Fruit fly (Drosophila melanogaster) whole organism, wandering third instar larva: ENCODE measurements around the gene Or67c.

Experiments
- Abd-B ChIP-seq: fragments of >200 bp; optimal IDR thresholded peaks from 2 replicates; lab custom pipeline; 2017; ENCODE audit warnings: missing biosample characterization, missing genetic modification characterization
- CG32264 ChIP-seq: fragments of 200-800 bp; sonication (Bioruptor generic); optimal IDR thresholded peaks from 2 replicates; lab custom pipeline; 2016; ENCODE audit warnings: missing biosample characterization, missing genetic modification characterization
- CG9705 ChIP-seq: fragments of 200-800 bp; sonication (Bioruptor generic); optimal IDR thresholded peaks from 2 replicates; lab custom pipeline; 2018; ENCODE audit warnings: missing biosample characterization, mild to moderate bottlenecking, missing genetic modification characterization
- CrebA ChIP-seq: fragments of 200-800 bp; sonication (Bioruptor generic); optimal IDR thresholded peaks from 2 replicates; lab custom pipeline; 2016; ENCODE audit warnings: missing biosample characterization, mild to moderate bottlenecking, missing genetic modification characterization, borderline replicate concordance
- Dfd ChIP-seq: fragments of >200 bp; optimal IDR thresholded peaks from 2 replicates; lab custom pipeline; 2017; ENCODE audit warnings: missing biosample characterization, missing genetic modification characterization
- Dif ChIP-seq: fragments of 200-275, 200-300 bp; sonication (Bioruptor generic); optimal IDR thresholded peaks from 2 replicates; lab custom pipeline; 2018; ENCODE audit warnings: missing biosample characterization, missing genetic modification characterization; ENCODE audit not compliant: partially characterized antibody
- GATAd ChIP-seq: sonication (Bioruptor generic); optimal IDR thresholded peaks from 2 replicates; lab custom pipeline; 2016; ENCODE audit warnings: missing biosample characterization, missing genetic modification characterization
- HLH106 ChIP-seq: fragments of 200-800 bp; optimal IDR thresholded peaks from 3 replicates; lab custom pipeline; 2019; ENCODE audit warnings: missing biosample characterization, mild to moderate bottlenecking, missing genetic modification characterization, moderate library complexity
- Hnf4 ChIP-seq: fragments of 200-800 bp; sonication (Bioruptor generic); optimal IDR thresholded peaks from 2 replicates; lab custom pipeline; 2016; ENCODE audit warnings: missing biosample characterization, mild to moderate bottlenecking, missing genetic modification characterization
- Hr78 ChIP-seq: fragments of >200 bp; optimal IDR thresholded peaks from 2 replicates; lab custom pipeline; 2017; ENCODE audit warnings: missing biosample characterization, missing genetic modification characterization
- Hr83 ChIP-seq: fragments of 200-300 bp; sonication (Bioruptor generic); optimal IDR thresholded peaks from 2 replicates; lab custom pipeline; 2016; ENCODE audit warnings: missing biosample characterization, mild to moderate bottlenecking, missing genetic modification characterization, moderate library complexity; ENCODE audit not compliant: poor library complexity, severe bottlenecking
- Jra ChIP-seq: sonication (Bioruptor generic); optimal IDR thresholded peaks from 2 replicates; lab custom pipeline; 2016; ENCODE audit warnings: missing biosample characterization, missing genetic modification characterization
- Mio ChIP-seq: sonication (Bioruptor generic); optimal IDR thresholded peaks from 2 replicates; lab custom pipeline; 2016; ENCODE audit warnings: missing biosample characterization, missing genetic modification characterization
- Myc ChIP-seq: fragments of >200 bp; optimal IDR thresholded peaks from 2 replicates; lab custom pipeline; 2017
- N ChIP-seq: fragments of >200 bp; optimal IDR thresholded peaks from 2 replicates; lab custom pipeline; 2018; ENCODE audit warnings: missing biosample characterization, missing external identifiers, missing genetic modification characterization
- OdsH ChIP-seq: fragments of 200-800 bp; sonication (Bioruptor generic); optimal IDR thresholded peaks from 2 replicates; lab custom pipeline; 2016; ENCODE audit warnings: missing biosample characterization, mild to moderate bottlenecking, missing genetic modification characterization
- Rel ChIP-seq, 2 experiments: fragments of 200-800 bp; sonication (Bioruptor generic) in 1 of 2; optimal IDR thresholded peaks; 2 replicates in 1 of 2; 3 replicates in 1 of 2; lab custom pipeline; 2016 to 2019; ENCODE audit warnings: mild to moderate bottlenecking in 2 of 2, missing biosample characterization in 2 of 2, missing genetic modification characterization in 2 of 2, moderate library complexity in 1 of 2
- Sp1 ChIP-seq: fragments of 200-800 bp; sonication (Bioruptor generic); optimal IDR thresholded peaks from 3 replicates; lab custom pipeline; 2019; ENCODE audit warnings: missing biosample characterization, mild to moderate bottlenecking, missing genetic modification characterization, moderate library complexity
- Vsx2 ChIP-seq: fragments of 200-300, 225-300 bp; sonication (Bioruptor generic); optimal IDR thresholded peaks from 2 replicates; lab custom pipeline; 2018; ENCODE audit warnings: missing biosample characterization, missing genetic modification characterization; ENCODE audit not compliant: partially characterized antibody
- br ChIP-seq: fragments of 200-800 bp; sonication (Bioruptor generic); optimal IDR thresholded peaks from 2 replicates; lab custom pipeline; 2016; ENCODE audit warnings: missing biosample characterization, missing genetic modification characterization
- brk ChIP-seq: fragments of 200-800 bp; sonication (Bioruptor generic); optimal IDR thresholded peaks from 2 replicates; lab custom pipeline; 2016; ENCODE audit warnings: missing biosample characterization, mild to moderate bottlenecking, missing genetic modification characterization
- dl ChIP-seq, 2 experiments: fragments of 175-275, 200-275 bp in 1 of 2; fragments of 200-275 bp in 1 of 2; sonication (Bioruptor generic); optimal IDR thresholded peaks; lab custom pipeline; 2018; ENCODE audit warnings: mild to moderate bottlenecking in 2 of 2, missing biosample characterization in 2 of 2, missing genetic modification characterization in 2 of 2, moderate library complexity in 2 of 2; ENCODE audit not compliant: partially characterized antibody in 2 of 2, insufficient read depth in 1 of 2
- dmrt93B ChIP-seq: fragments of 200-800 bp; sonication (Bioruptor generic); optimal IDR thresholded peaks from 2 replicates; lab custom pipeline; 2018; ENCODE audit warnings: missing biosample characterization, mild to moderate bottlenecking, missing genetic modification characterization
- dsf ChIP-seq: sonication (Bioruptor generic); optimal IDR thresholded peaks from 2 replicates; lab custom pipeline; 2016; ENCODE audit warnings: missing biosample characterization, missing genetic modification characterization, borderline replicate concordance
- ey ChIP-seq: fragments of 200-800 bp; sonication (Bioruptor generic); optimal IDR thresholded peaks from 2 replicates; lab custom pipeline; 2016; ENCODE audit warnings: missing biosample characterization, missing genetic modification characterization
- foxo ChIP-seq, 2 experiments: fragments of 200-800 bp; sonication (Bioruptor generic); optimal IDR thresholded peaks; 2 replicates in 1 of 2; 3 replicates in 1 of 2; lab custom pipeline; 2016 to 2017; ENCODE audit warnings: missing biosample characterization in 2 of 2, missing genetic modification characterization in 2 of 2
- fru ChIP-seq: fragments of 200-800 bp; sonication (Bioruptor generic); optimal IDR thresholded peaks from 3 replicates; lab custom pipeline; 2016; ENCODE audit warnings: missing biosample characterization, mild to moderate bottlenecking, missing genetic modification characterization
- h ChIP-seq: fragments of 200-800 bp; sonication (Bioruptor generic); optimal IDR thresholded peaks from 3 replicates; lab custom pipeline; 2016; ENCODE audit warnings: missing biosample characterization, mild to moderate bottlenecking, missing genetic modification characterization
- jim ChIP-seq: fragments of 175-275, 200-325 bp; sonication (Bioruptor generic); optimal IDR thresholded peaks from 2 replicates; lab custom pipeline; 2016; ENCODE audit warnings: missing biosample characterization, mild to moderate bottlenecking, missing genetic modification characterization
- lola ChIP-seq: fragments of >200 bp; optimal IDR thresholded peaks from 2 replicates; lab custom pipeline; 2017; ENCODE audit warnings: missing biosample characterization, missing genetic modification characterization
- pan ChIP-seq: fragments of >200 bp; optimal IDR thresholded peaks from 2 replicates; lab custom pipeline; 2017
- psq ChIP-seq: fragments of 200-800 bp; sonication (Bioruptor generic); optimal IDR thresholded peaks from 3 replicates; lab custom pipeline; 2017; ENCODE audit warnings: missing biosample characterization, mild to moderate bottlenecking, missing genetic modification characterization, moderate library complexity
- rgr ChIP-seq: fragments of 200-800 bp; sonication (Bioruptor generic); optimal IDR thresholded peaks from 3 replicates; lab custom pipeline; 2016; ENCODE audit warnings: missing biosample characterization, mild to moderate bottlenecking, missing genetic modification characterization
- sage ChIP-seq: fragments of 200-800 bp; sonication (Bioruptor generic); optimal IDR thresholded peaks from 2 replicates; lab custom pipeline; 2016; ENCODE audit warnings: missing biosample characterization, mild to moderate bottlenecking, missing genetic modification characterization
- sv ChIP-seq: fragments of 200-800 bp; sonication (Bioruptor generic); optimal IDR thresholded peaks from 3 replicates; lab custom pipeline; 2016; ENCODE audit warnings: missing biosample characterization, missing genetic modification characterization
- tai ChIP-seq: sonication (Bioruptor generic); optimal IDR thresholded peaks from 2 replicates; lab custom pipeline; 2016; ENCODE audit warnings: missing biosample characterization, missing genetic modification characterization
- usp ChIP-seq: fragments of >200 bp; optimal IDR thresholded peaks from 2 replicates; lab custom pipeline; 2017; ENCODE audit warnings: missing biosample characterization, missing genetic modification characterization
- woc ChIP-seq: sonication (Bioruptor generic); optimal IDR thresholded peaks from 2 replicates; lab custom pipeline; 2016; ENCODE audit warnings: missing biosample characterization, mild to moderate bottlenecking, missing genetic modification characterization

Or67c gene

dm6 chr3L:10227094-10227493, 17.4 kb downstream of the Or67c start:
- TF ChIP-seq fru (GFP tag; lab: Kevin White, UChicago) (peak; percentile 62), rgr (peak; percentile 41), sv (no peak), dsf (GFP tag; lab: Kevin White, UChicago) (no peak), HLH106 (peak; percentile 58), dl (GFP tag; optimal IDR thresholded peaks at IDR 0.05; lab: Kevin White, UChicago; ENCODE audit: insufficient read depth in 1 of 2, partially characterized antibody in 2 of 2) (no peak), br (peak; percentile 43), Jra (GFP tag; lab: Kevin White, UChicago) (no peak), Hnf4 (GFP tag; lab: Kevin White, UChicago) (peak; percentile 13), sage (GFP tag; lab: Kevin White, UChicago) (no peak), jim (no peak), dmrt93B (GFP tag; lab: Kevin White, UChicago) (peak; percentile 1), lola (GFP tag; lab: Kevin White, UChicago) (no peak), woc (GFP tag; lab: Kevin White, UChicago) (peak; percentile 35), h (GFP tag; lab: Kevin White, UChicago) (peak; percentile 75), Sp1 (peak; percentile 34), Mio (GFP tag; lab: Kevin White, UChicago) (no peak), N (no peak), CrebA (no peak), foxo (GFP tag; optimal IDR thresholded peaks at IDR 0.05; lab: Kevin White, UChicago) (peak in 1 of 2 experiments; percentile 69), usp (no peak), OdsH (GFP tag; lab: Kevin White, UChicago) (peak; percentile 41), Vsx2 (GFP tag; lab: Kevin White, UChicago) (no peak), GATAd (GFP tag; lab: Kevin White, UChicago) (no peak), Abd-B (GFP tag; lab: Kevin White, UChicago) (no peak), CG9705 (GFP tag; lab: Kevin White, UChicago) (no peak), ey (GFP tag; lab: Kevin White, UChicago) (peak; percentile 50), Dfd (GFP tag; lab: Kevin White, UChicago) (no peak), CG32264 (GFP tag; lab: Kevin White, UChicago) (no peak), Dif (GFP tag; lab: Kevin White, UChicago) (no peak), tai (no peak), pan (lab: Kevin White, UChicago) (no peak), Hr83 (GFP tag; lab: Kevin White, UChicago) (no peak), psq (GFP tag; lab: Kevin White, UChicago) (no peak), brk (GFP tag; lab: Kevin White, UChicago) (no peak), Myc (lab: Kevin White, UChicago) (no peak), Hr78 (GFP tag; lab: Kevin White, UChicago) (no peak), Rel (GFP tag; optimal IDR thresholded peaks at IDR 0.05; lab: Kevin White, UChicago) (no peak), Rel (tag; optimal IDR thresholded peaks at IDR 0.05; lab: Kevin White, UChicago) (no peak)
- TF ChIP-seq, all 38 proteins: peak for 12

- no peak for TF ChIP-seq Hnf4 (GFP tag; lab: Kevin White, UChicago)
- TF ChIP-seq Jra (GFP tag; lab: Kevin White, UChicago), result no peak
- TF ChIP-seq Vsx2 (GFP tag; lab: Kevin White, UChicago), result peak; percentile 4
- no peak for TF ChIP-seq Myc (lab: Kevin White, UChicago)
- no peak for TF ChIP-seq GATAd (GFP tag; lab: Kevin White, UChicago)
- no peak for TF ChIP-seq Abd-B (GFP tag; lab: Kevin White, UChicago)
- no peak for TF ChIP-seq Sp1
- TF ChIP-seq Dfd (GFP tag; lab: Kevin White, UChicago), result no peak
Measured at dm6 chr3L:10226055-10226454, 18.5 kb downstream of the Or67c start.
